Fruit fly (Drosophila melanogaster): ENCODE data around the gene Tango6.

Tango6 gene

dm6 chr2L:19011895-19012645 is 43.2 kb downstream of the Tango6 start (continued):
- TF ChIP-seq CG17385 (GFP tag; optimal IDR thresholded peaks at IDR 0.05) (peak; percentile 79), CG12744 (GFP tag; optimal IDR thresholded peaks at IDR 0.05) (peak; percentile 49), CG12391 (tag; optimal IDR thresholded peaks at IDR 0.05) (peak; percentile 81), repo (GFP tag; optimal IDR thresholded peaks at IDR 0.05) (peak; percentile 57), fd102C (GFP tag; optimal IDR thresholded peaks at IDR 0.05) (no peak), pb (GFP tag; optimal IDR thresholded peaks at IDR 0.05) (peak; percentile 77), Meics (GFP tag; optimal IDR thresholded peaks at IDR 0.05) (peak; percentile 86), row (GFP tag; IDR thresholded peaks at IDR 0.05) (peak; percentile 95), Hmx (GFP tag; optimal IDR thresholded peaks at IDR 0.05) (peak; percentile 16), HmgZ (tag; optimal IDR thresholded peaks at IDR 0.05) (peak; percentile 68), Hr51 (GFP tag; optimal IDR thresholded peaks at IDR 0.05) (peak; percentile 81 to 85), NC2β (GFP tag; optimal IDR thresholded peaks at IDR 0.05) (peak; percentile 56), Dref (GFP tag; IDR thresholded peaks at IDR 0.05) (no peak), CG2875 (GFP tag; optimal IDR thresholded peaks at IDR 0.05) (peak; percentile 42), fd96Cb (tag; optimal IDR thresholded peaks at IDR 0.05) (peak; percentile 75), Deaf1 (tag; optimal IDR thresholded peaks at IDR 0.05) (peak; percentile 81), Sry-β (GFP tag; optimal IDR thresholded peaks at IDR 0.05) (no peak), Bdp1 (GFP tag; optimal IDR thresholded peaks at IDR 0.05) (peak; percentile 78), Fer3 (tag; optimal IDR thresholded peaks at IDR 0.05) (peak; percentile 82), nom (GFP tag; optimal IDR thresholded peaks at IDR 0.05) (no peak), fu2 (GFP tag; optimal IDR thresholded peaks at IDR 0.05) (peak; percentile 76), tll (GFP tag; optimal IDR thresholded peaks at IDR 0.05) (no peak), Dek (tag; optimal IDR thresholded peaks at IDR 0.05) (peak; percentile 77), CG6813 (GFP tag; optimal IDR thresholded peaks at IDR 0.05) (peak; percentile 70), Fer2 (tag; optimal IDR thresholded peaks at IDR 0.05) (no peak), br (optimal IDR thresholded peaks at IDR 0.05) (no peak), CG31441 (GFP tag; IDR thresholded peaks at IDR 0.05) (peak; percentile 80), nerfin-2 (GFP tag; IDR thresholded peaks at IDR 0.05; ENCODE audit: partially characterized antibody) (no peak), Lim3 (GFP tag; IDR thresholded peaks at IDR 0.05) (peak; percentile 67), Optix (GFP tag; IDR thresholded peaks at IDR 0.05) (peak; percentile 88), CG1233 (GFP tag; optimal IDR thresholded peaks at IDR 0.05) (peak; percentile 69), CG15073 (GFP tag; optimal IDR thresholded peaks at IDR 0.05) (no peak), Nf-YC (tag; optimal IDR thresholded peaks at IDR 0.05) (peak; percentile 43), CG14860 (GFP tag; IDR thresholded peaks at IDR 0.05; ENCODE audit: partially characterized antibody) (no peak), CG11723 (GFP tag; optimal IDR thresholded peaks at IDR 0.05) (peak; percentile 50), CG3847 (GFP tag; IDR thresholded peaks at IDR 0.05) (peak; percentile 75), CkIIα-i1 (GFP tag; IDR thresholded peaks at IDR 0.05) (no peak), CG11504 (tag; optimal IDR thresholded peaks at IDR 0.05) (peak; percentile 81), jigr1 (GFP tag; IDR thresholded peaks at IDR 0.05) (peak; percentile 68; the same call in 2 of the 3 replicates), CG4730 (GFP tag; IDR thresholded peaks at IDR 0.05) (peak; percentile 81), Six4 (GFP tag; optimal IDR thresholded peaks at IDR 0.05) (peak; percentile 47), H15 (GFP tag; IDR thresholded peaks at IDR 0.05) (peak; percentile 85), NK7.1 (GFP tag; optimal IDR thresholded peaks at IDR 0.05) (peak; percentile 56), ham (GFP tag; IDR thresholded peaks at IDR 0.05) (peak; percentile 54; the same call in 1 of the 2 replicates), az2 (GFP tag; optimal IDR thresholded peaks at IDR 0.05) (peak; percentile 72), insv (GFP tag; optimal IDR thresholded peaks at IDR 0.05) (no peak), CG17568 (GFP tag; optimal IDR thresholded peaks at IDR 0.05) (peak; percentile 69), CG4707 (GFP tag; optimal IDR thresholded peaks at IDR 0.05) (no peak)
